Fruit fly (Drosophila melanogaster) whole organism, embryonic: ENCODE results near the gene CG13884.

Experiments used
- Adf1 ChIP-seq: fragments of 200-800 bp; sonication (Bioruptor generic); IDR thresholded peaks from 2 replicates; pipeline ENCODE4 v1.3.6; 2022; ENCODE audit warnings: missing biosample characterization, missing genetic modification characterization
- Aef1 ChIP-seq: fragments of 200-800 bp; sonication (Bioruptor generic); IDR thresholded peaks from 3 replicates; pipeline ENCODE4 v1.3.6; 2022; ENCODE audit warnings: missing biosample characterization, missing genetic modification characterization
- Asciz ChIP-seq: fragments of 200-800 bp; sonication (Bioruptor generic); optimal IDR thresholded peaks from 2 replicates; lab custom pipeline; 2017; ENCODE audit warnings: missing biosample characterization, mild to moderate bottlenecking, missing genetic modification characterization, missing genetic modification reagents
- Blimp-1 ChIP-seq: fragments of 200-800 bp; sonication (Bioruptor generic); optimal IDR thresholded peaks from 3 replicates; lab custom pipeline; 2018; ENCODE audit warnings: missing biosample characterization, missing genetic modification characterization, mild to moderate bottlenecking, moderate library complexity, missing genetic modification reagents
- CG10959 ChIP-seq: fragments of 200-800 bp; sonication (Bioruptor generic); IDR thresholded peaks from 2 replicates; pipeline ENCODE4 v1.3.6; 2022; ENCODE audit warnings: missing biosample characterization, missing genetic modification characterization
- CG11247 ChIP-seq: fragments of 200-800 bp; sonication (Bioruptor generic); IDR thresholded peaks from 2 replicates; pipeline ENCODE4 v1.3.6; 2022; ENCODE audit warnings: missing biosample characterization, missing genetic modification characterization
- CG11560 ChIP-seq: fragments of 200-800 bp; sonication (Bioruptor generic); IDR thresholded peaks from 3 replicates; pipeline ENCODE4 v1.3.6; 2022; ENCODE audit warnings: missing biosample characterization, missing genetic modification characterization
- CG11695 ChIP-seq: fragments of 200-800 bp; sonication (Bioruptor generic); IDR thresholded peaks from 3 replicates; pipeline ENCODE4 v1.3.6; 2022; ENCODE audit warnings: missing biosample characterization, missing genetic modification characterization
- CG12236 ChIP-seq: fragments of 200-800 bp; sonication (Bioruptor generic); optimal IDR thresholded peaks from 2 replicates; lab custom pipeline; 2016; ENCODE audit warnings: missing biosample characterization, missing genetic modification characterization
- CG15601 ChIP-seq: fragments of 200-800 bp; sonication (Bioruptor generic); optimal IDR thresholded peaks from 3 replicates; lab custom pipeline; 2019; ENCODE audit warnings: missing biosample characterization, mild to moderate bottlenecking, missing genetic modification characterization, moderate library complexity
- CG16813 ChIP-seq: fragments of 200-800 bp; sonication (Bioruptor generic); IDR thresholded peaks from 3 replicates; pipeline ENCODE4 v1.3.6; 2022; ENCODE audit warnings: missing biosample characterization, missing genetic modification characterization; ENCODE audit not compliant: partially characterized antibody
- CG17328 ChIP-seq: fragments of 200-800 bp; sonication (Bioruptor generic); IDR thresholded peaks from 2 replicates; pipeline ENCODE4 v1.3.6; 2022; ENCODE audit warnings: missing biosample characterization, missing genetic modification characterization
- CG17829 ChIP-seq: fragments of 200-800 bp; optimal IDR thresholded peaks from 2 replicates; lab custom pipeline; 2019; ENCODE audit warnings: missing biosample characterization, mild to moderate bottlenecking, missing genetic modification characterization, moderate library complexity
- CG2678 ChIP-seq: fragments of 200-800 bp; sonication (Bioruptor generic); optimal IDR thresholded peaks from 3 replicates; lab custom pipeline; 2019; ENCODE audit warnings: missing biosample characterization, mild to moderate bottlenecking, missing genetic modification characterization, moderate library complexity
- CG2712 ChIP-seq: fragments of 200-800 bp; optimal IDR thresholded peaks from 3 replicates; lab custom pipeline; 2019; ENCODE audit warnings: missing biosample characterization, mild to moderate bottlenecking, missing genetic modification characterization, moderate library complexity
- CG2875 ChIP-seq: fragments of 200-800 bp; sonication (Bioruptor generic); optimal IDR thresholded peaks from 2 replicates; lab custom pipeline; 2017; ENCODE audit warnings: missing biosample characterization, mild to moderate bottlenecking, missing genetic modification characterization, missing genetic modification reagents
- CG3163 ChIP-seq: fragments of 200-800 bp; sonication (Bioruptor generic); optimal IDR thresholded peaks from 3 replicates; lab custom pipeline; 2016; ENCODE audit warnings: missing biosample characterization, missing genetic modification characterization
- CG4854 ChIP-seq: fragments of 200-800 bp; sonication (Bioruptor generic); optimal IDR thresholded peaks from 2 replicates; lab custom pipeline; 2016; ENCODE audit warnings: missing biosample characterization, missing genetic modification characterization, inconsistent platforms
- CG6854 ChIP-seq: fragments of 200-800 bp; sonication (Bioruptor generic); optimal IDR thresholded peaks from 3 replicates; lab custom pipeline; 2017; ENCODE audit warnings: missing biosample characterization, mild to moderate bottlenecking, missing genetic modification characterization
- CG7556 ChIP-seq: fragments of 200-800 bp; sonication (Bioruptor generic); optimal IDR thresholded peaks from 2 replicates; lab custom pipeline; 2017; ENCODE audit warnings: missing biosample characterization, mild to moderate bottlenecking, missing genetic modification characterization
- CG7786 ChIP-seq: fragments of 200-800 bp; sonication (Bioruptor generic); optimal IDR thresholded peaks from 2 replicates; lab custom pipeline; 2016; ENCODE audit warnings: missing biosample characterization, missing genetic modification characterization
- CG8944 ChIP-seq: fragments of 200-800 bp; sonication (Bioruptor generic); optimal IDR thresholded peaks from 3 replicates; lab custom pipeline; 2016; ENCODE audit warnings: missing biosample characterization, missing genetic modification characterization
- CG9609 ChIP-seq: fragments of 200-800 bp; sonication (Bioruptor generic); optimal IDR thresholded peaks from 3 replicates; lab custom pipeline; 2016; ENCODE audit warnings: missing biosample characterization, missing genetic modification characterization
- CG9817 ChIP-seq: fragments of 200-800 bp; sonication (Bioruptor generic); optimal IDR thresholded peaks from 2 replicates; lab custom pipeline; 2018; ENCODE audit warnings: missing biosample characterization, mild to moderate bottlenecking, missing genetic modification characterization, moderate library complexity
- CG9876 ChIP-seq: fragments of 200-800 bp; sonication (Bioruptor generic); optimal IDR thresholded peaks from 2 replicates; lab custom pipeline; 2016; ENCODE audit warnings: missing biosample characterization, missing genetic modification characterization
- CG9932 ChIP-seq: fragments of 200-800 bp; sonication (Bioruptor generic); IDR thresholded peaks from 2 replicates; pipeline ENCODE4 v1.3.6; 2022; ENCODE audit warnings: missing biosample characterization, missing genetic modification characterization
- Dek ChIP-seq: fragments of 200-800 bp; sonication (Bioruptor generic); optimal IDR thresholded peaks from 3 replicates; lab custom pipeline; 2019; ENCODE audit warnings: missing biosample characterization, mild to moderate bottlenecking, missing genetic modification characterization, moderate library complexity
- Hey ChIP-seq: fragments of 200-800 bp; sonication (Bioruptor generic); optimal IDR thresholded peaks from 3 replicates; lab custom pipeline; 2018; ENCODE audit warnings: missing biosample characterization, mild to moderate bottlenecking, missing genetic modification characterization
- Oli ChIP-seq: fragments of 200-800 bp; sonication (Bioruptor generic); optimal IDR thresholded peaks from 2 replicates; lab custom pipeline; 2018; ENCODE audit warnings: missing biosample characterization, mild to moderate bottlenecking, missing genetic modification characterization, moderate library complexity
- YL-1 ChIP-seq: fragments of 200-800 bp; sonication (Bioruptor generic); optimal IDR thresholded peaks from 3 replicates; lab custom pipeline; 2017; ENCODE audit warnings: missing biosample characterization, mild to moderate bottlenecking, missing genetic modification characterization
- chn ChIP-seq: fragments of 200-800 bp; sonication (Bioruptor generic); optimal IDR thresholded peaks from 2 replicates; lab custom pipeline; 2016; ENCODE audit warnings: missing biosample characterization, missing genetic modification characterization
- crp ChIP-seq, 2 experiments: fragments of 200-800 bp; sonication (Bioruptor generic); optimal IDR thresholded peaks; 2 replicates in 1 of 2; 3 replicates in 1 of 2; lab custom pipeline; 2017; ENCODE audit warnings: missing biosample characterization in 2 of 2, missing genetic modification characterization in 2 of 2, mild to moderate bottlenecking in 1 of 2, moderate library complexity in 1 of 2
- dati ChIP-seq: fragments of 200-800 bp; sonication (Bioruptor generic); IDR thresholded peaks from 2 replicates; pipeline ENCODE4 v1.3.6; 2022; ENCODE audit warnings: missing biosample characterization, missing genetic modification characterization
- dpn ChIP-seq, 2 experiments: fragments of 200-800 bp; sonication (Bioruptor generic); optimal IDR thresholded peaks; 3 replicates each; lab custom pipeline; 2016; ENCODE audit warnings: missing biosample characterization in 2 of 2, missing genetic modification characterization in 2 of 2
- eyg ChIP-seq: fragments of 200-800 bp; sonication (Bioruptor generic); optimal IDR thresholded peaks from 3 replicates; lab custom pipeline; 2016; ENCODE audit warnings: missing biosample characterization, missing genetic modification characterization
- gro ChIP-seq: fragments of 200-800 bp; sonication (Bioruptor generic); optimal IDR thresholded peaks from 2 replicates; lab custom pipeline; 2016; ENCODE audit warnings: missing biosample characterization, missing genetic modification characterization
- jing ChIP-seq: fragments of 200-800 bp; sonication (Bioruptor generic); optimal IDR thresholded peaks from 2 replicates; lab custom pipeline; 2018; ENCODE audit warnings: missing biosample characterization, mild to moderate bottlenecking, missing genetic modification characterization
- lov ChIP-seq, 2 experiments: fragments of 200-800 bp in 1 of 2; fragments of >200 bp in 1 of 2; sonication (Bioruptor generic) in 1 of 2; IDR thresholded peaks in 1 of 2; optimal IDR thresholded peaks in 1 of 2; 2 replicates in 1 of 2; 3 replicates in 1 of 2; pipeline versions ENCODE4 v1.3.6 to Lab custom; 2017 to 2022; ENCODE audit warnings: missing biosample characterization in 1 of 2, missing genetic modification characterization in 1 of 2
- mam ChIP-seq: fragments of 200-800 bp; sonication (Bioruptor generic); optimal IDR thresholded peaks from 3 replicates; lab custom pipeline; 2016; ENCODE audit warnings: missing biosample characterization, missing genetic modification characterization
- nom ChIP-seq: fragments of 200-800 bp; sonication (Bioruptor generic); optimal IDR thresholded peaks from 2 replicates; lab custom pipeline; 2017; ENCODE audit warnings: missing biosample characterization, missing genetic modification characterization, mild to moderate bottlenecking, moderate library complexity, missing genetic modification reagents
- phol ChIP-seq: fragments of 200-800 bp; sonication (Bioruptor generic); optimal IDR thresholded peaks from 3 replicates; lab custom pipeline; 2018; ENCODE audit warnings: missing biosample characterization, mild to moderate bottlenecking, missing genetic modification characterization, moderate library complexity
- psq ChIP-seq: fragments of 200-800 bp; sonication (Bioruptor generic); optimal IDR thresholded peaks from 2 replicates; lab custom pipeline; 2017; ENCODE audit warnings: missing biosample characterization, missing genetic modification characterization
- salm ChIP-seq: fragments of 200-800 bp; sonication (Bioruptor generic); optimal IDR thresholded peaks from 2 replicates; lab custom pipeline; 2018; ENCODE audit warnings: missing biosample characterization, mild to moderate bottlenecking, missing genetic modification characterization
- sd ChIP-seq: fragments of 200-800 bp; sonication (Bioruptor generic); optimal IDR thresholded peaks from 3 replicates; lab custom pipeline; 2018; ENCODE audit warnings: missing biosample characterization, mild to moderate bottlenecking, missing genetic modification characterization, moderate library complexity
- slbo ChIP-seq: fragments of 200-800 bp; sonication (Bioruptor generic); IDR thresholded peaks from 2 replicates; pipeline ENCODE4 v1.3.6; 2022; ENCODE audit warnings: missing biosample characterization, missing genetic modification characterization

CG13884 gene

DNA sequence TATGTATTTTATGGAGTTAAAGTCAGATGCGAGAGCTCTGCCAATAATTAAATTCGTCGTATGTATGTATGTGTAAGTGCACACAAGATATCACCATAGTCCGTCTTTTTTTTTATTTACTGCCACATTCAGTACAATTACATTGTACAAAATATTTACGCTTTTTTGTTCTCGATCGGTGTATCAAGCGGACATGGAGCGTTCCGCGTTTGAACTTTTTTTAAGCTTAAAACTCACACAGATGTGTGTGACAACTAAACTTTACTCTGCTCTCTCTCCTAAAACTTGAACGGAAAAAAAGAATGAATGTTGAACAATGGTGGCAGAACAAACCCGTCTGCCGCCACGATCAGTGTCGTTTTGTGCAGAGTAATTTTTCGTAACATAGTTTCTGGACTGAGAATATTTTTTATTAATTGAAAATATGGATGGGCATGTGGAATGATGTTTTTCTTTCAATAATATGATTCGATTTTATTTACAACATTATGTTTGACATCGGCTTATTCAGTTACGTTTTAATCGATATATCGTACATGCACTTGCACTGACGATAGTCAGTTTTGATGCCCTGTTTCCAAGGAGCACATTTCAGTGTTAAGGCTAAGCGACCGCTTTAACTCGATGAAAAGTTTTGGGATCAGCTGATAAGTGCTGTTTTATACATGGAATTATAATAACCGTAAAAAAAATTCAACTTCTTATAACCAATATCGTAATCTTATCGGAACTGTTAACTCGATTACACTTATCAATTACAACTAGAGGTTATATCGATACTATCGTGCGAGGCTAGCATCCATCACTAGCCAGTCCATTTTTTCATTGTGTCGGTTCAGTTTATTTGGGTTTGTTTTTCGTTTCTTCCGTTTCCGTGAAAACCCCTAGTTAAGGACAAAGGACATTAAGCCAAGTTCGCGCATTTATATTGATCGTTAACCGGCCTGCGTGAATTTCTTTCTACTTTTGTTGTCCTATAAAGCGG is 19.3 kb downstream of the CG13884 start, which contains the start of gene mth (continued):
- TF ChIP-seq dati (GFP tag; lab: Robert Waterston, UW) (no peak), Hey (no peak)

DNA sequence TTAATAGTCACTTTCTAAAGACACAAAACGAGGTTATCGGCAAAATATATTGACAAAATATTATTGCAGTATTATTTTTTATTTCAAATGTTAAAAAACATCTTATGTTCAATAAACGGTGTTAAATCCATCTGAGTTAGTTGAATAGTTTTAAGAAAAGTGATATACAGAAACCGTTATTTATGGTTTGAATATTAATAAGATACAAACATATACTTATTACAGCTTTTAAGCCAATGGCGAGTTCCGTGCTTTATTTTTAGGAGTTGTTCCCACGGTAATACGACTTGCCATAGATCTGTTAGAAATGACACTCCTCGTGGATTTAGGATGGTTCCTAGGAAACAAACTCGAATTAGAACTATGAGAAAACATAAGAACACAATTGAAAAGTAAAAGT is 22.9 kb downstream of the CG13884 start:
- TF ChIP-seq CG3163 = no peak
- no peak for TF ChIP-seq Oli
- no peak for TF ChIP-seq CG7556 (GFP tag; lab: Kevin White, UChicago)
- no peak for TF ChIP-seq CG8944 (GFP tag; lab: Kevin White, UChicago)
- no peak for TF ChIP-seq lov (optimal IDR thresholded peaks at IDR 0.05; lab: Kevin White, UChicago)
- TF ChIP-seq lov (GFP tag; IDR thresholded peaks at IDR 0.05; lab: Robert Waterston, UW) = no peak
- TF ChIP-seq gro = no peak

- TF ChIP-seq CG2712 (tag; lab: Kevin White, UChicago) = no peak
- TF ChIP-seq CG11695 (GFP tag; lab: Robert Waterston, UW) = no peak
- no peak for TF ChIP-seq CG12236
- TF ChIP-seq slbo (GFP tag; lab: Robert Waterston, UW) = no peak
- TF ChIP-seq CG11560 = no peak
- no peak for TF ChIP-seq CG7786
- TF ChIP-seq sd (tag; lab: Kevin White, UChicago) = peak; percentile 81
- no peak for TF ChIP-seq CG11247
- TF ChIP-seq CG4854 (GFP tag; lab: Kevin White, UChicago) = no peak
- TF ChIP-seq nom (GFP tag; lab: Kevin White, UChicago) = no peak
- no peak for TF ChIP-seq chn (GFP tag; lab: Kevin White, UChicago)
- TF ChIP-seq Aef1 (GFP tag; lab: Robert Waterston, UW) = no peak
- no peak for TF ChIP-seq Blimp-1 (GFP tag; lab: Kevin White, UChicago)
- TF ChIP-seq Asciz (GFP tag; lab: Kevin White, UChicago) = no peak
- TF ChIP-seq psq (GFP tag; lab: Kevin White, UChicago) = no peak
- TF ChIP-seq CG17829 = no peak
- no peak for TF ChIP-seq CG9876
- no peak for TF ChIP-seq CG10959 (GFP tag; lab: Robert Waterston, UW)
- TF ChIP-seq Dek (tag; lab: Kevin White, UChicago) = no peak
- 0 out of 2 replicates have a peak, but pooled peaks have one; percentile 13 for TF ChIP-seq Adf1 (GFP tag; lab: Robert Waterston, UW)
- TF ChIP-seq dpn (GFP tag; optimal IDR thresholded peaks at IDR 0.05; lab: Kevin White, UChicago) = no peak
- TF ChIP-seq CG6854 (GFP tag; lab: Kevin White, UChicago) = no peak
- TF ChIP-seq gro = no peak
- no peak for TF ChIP-seq YL-1 (GFP tag; lab: Kevin White, UChicago)
- TF ChIP-seq CG2678 = no peak
- no peak for TF ChIP-seq dati (GFP tag; lab: Robert Waterston, UW)
- TF ChIP-seq CG2875 = no peak
- no peak for TF ChIP-seq CG9609 (GFP tag; lab: Kevin White, UChicago)
- no peak for TF ChIP-seq crp (GFP tag; optimal IDR thresholded peaks at IDR 0.05; lab: Kevin White, UChicago)
- no peak for TF ChIP-seq eyg
- no peak for TF ChIP-seq jing (GFP tag; lab: Kevin White, UChicago)
- peak; percentile 80 for TF ChIP-seq CG15601 (tag; lab: Kevin White, UChicago)
- TF ChIP-seq CG16813 = no peak
- TF ChIP-seq CG9932 (GFP tag; lab: Robert Waterston, UW) = no peak
- TF ChIP-seq salm = no peak
- no peak for TF ChIP-seq CG9817
- TF ChIP-seq phol = no peak
- no peak for TF ChIP-seq mam
- no peak for TF ChIP-seq CG17328 (GFP tag; lab: Robert Waterston, UW)
Observed at dm6 chr3L:342839-343238, 23.4 kb downstream of the CG13884 start, which contains the start of gene mthl10. Gene mthl10, minus strand, starts transcription at chr3L:342915.
